Fruit fly (Drosophila melanogaster): Measurements from ENCODE around the gene Zmynd8.

The Zmynd8 gene

DNA sequence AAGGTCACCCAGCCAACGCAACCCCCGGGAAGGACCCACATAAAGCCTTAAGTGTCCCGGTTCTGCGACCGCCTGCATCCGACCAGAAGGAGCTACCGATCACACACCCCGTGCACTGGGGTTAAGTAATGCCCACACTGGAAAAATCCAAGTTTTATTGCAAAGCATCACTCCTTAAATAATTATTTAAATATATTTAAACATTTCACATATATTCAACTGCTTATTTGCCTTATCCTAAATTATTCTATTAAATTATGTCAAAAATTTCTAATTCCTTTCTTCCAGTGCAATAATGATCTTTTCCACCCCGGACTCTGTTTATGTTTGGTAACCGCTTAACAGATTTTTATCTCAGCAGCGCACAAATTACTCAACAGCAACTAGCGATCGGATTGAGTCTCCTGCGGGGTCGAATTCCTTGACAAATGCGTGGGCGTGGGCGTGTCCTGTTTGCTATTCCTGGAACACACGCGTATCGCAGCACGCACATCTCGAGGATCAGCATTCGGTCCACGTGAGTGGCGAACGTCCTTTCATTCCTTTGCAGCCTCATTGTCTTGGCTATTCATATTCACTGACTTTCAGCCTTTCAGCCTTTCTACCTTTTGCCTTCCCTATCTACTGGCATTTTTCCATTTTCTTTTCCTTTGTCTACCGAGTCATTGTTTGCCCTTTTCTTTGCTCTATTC, 35.4 kb downstream of the Zmynd8 start (continued):
- TF ChIP-seq tio (GFP tag; optimal IDR thresholded peaks at IDR 0.05) (peak; percentile 28), CG8089 (GFP tag; optimal IDR thresholded peaks at IDR 0.05) (no peak), Jarid2 (GFP tag; optimal IDR thresholded peaks at IDR 0.05) (no peak), Max (GFP tag; optimal IDR thresholded peaks at IDR 0.05) (no peak), NC2α (GFP tag; optimal IDR thresholded peaks at IDR 0.05) (no peak), Optix (GFP tag; IDR thresholded peaks at IDR 0.05) (no peak), cwo (GFP tag; optimal IDR thresholded peaks at IDR 0.05) (no peak), CG15479 (GFP tag; optimal IDR thresholded peaks at IDR 0.05) (peak; percentile 95), CG11504 (tag; optimal IDR thresholded peaks at IDR 0.05) (peak; percentile 12), CG12155 (GFP tag; optimal IDR thresholded peaks at IDR 0.05) (peak; percentile 23), salm (tag; optimal IDR thresholded peaks at IDR 0.05) (no peak), CG8944 (GFP tag; optimal IDR thresholded peaks at IDR 0.05) (no peak), crp (GFP tag; optimal IDR thresholded peaks at IDR 0.05) (no peak), CG8478 (optimal IDR thresholded peaks at IDR 0.05) (no peak), tgo (GFP tag; IDR thresholded peaks at IDR 0.05) (no peak; the same call in 2 of the 3 replicates), nerfin-1 (tag; optimal IDR thresholded peaks at IDR 0.05) (peak; percentile 36), D (optimal IDR thresholded peaks at IDR 0.05) (peak; percentile 84), D (GFP tag; optimal IDR thresholded peaks at IDR 0.05) (peak; percentile 49), klu (GFP tag; IDR thresholded peaks at IDR 0.05) (0 out of 2 replicates have a peak, but pooled peaks have one; percentile 34), CG11247 (GFP tag; IDR thresholded peaks at IDR 0.05) (no peak), HHEX (GFP tag; optimal IDR thresholded peaks at IDR 0.05) (no peak), Mrtf (GFP tag; IDR thresholded peaks at IDR 0.05) (no peak), CG7556 (GFP tag; optimal IDR thresholded peaks at IDR 0.05) (peak; percentile 48), lola (GFP tag; optimal IDR thresholded peaks at IDR 0.05) (peak in 1 of 3 experiments; percentile 85), her (GFP tag; optimal IDR thresholded peaks at IDR 0.05) (no peak), yki (optimal IDR thresholded peaks at IDR 0.05) (no peak), CG10366 (GFP tag; IDR thresholded peaks at IDR 0.05) (peak; percentile 16; the same call in 1 of the 2 replicates), CG5953 (GFP tag; IDR thresholded peaks at IDR 0.05) (no peak), grn (GFP tag; optimal IDR thresholded peaks at IDR 0.05) (peak; percentile 70), hth (optimal IDR thresholded peaks at IDR 0.05) (no peak), CG2889 (GFP tag; IDR thresholded peaks at IDR 0.05) (no peak), CG6854 (GFP tag; optimal IDR thresholded peaks at IDR 0.05) (no peak), bbx (GFP tag; IDR thresholded peaks at IDR 0.05; ENCODE audit: partially characterized antibody) (no peak), ash1 (GFP tag; optimal IDR thresholded peaks at IDR 0.05) (no peak), Blimp-1 (GFP tag; optimal IDR thresholded peaks at IDR 0.05) (no peak), Abd-B (GFP tag; optimal IDR thresholded peaks at IDR 0.05) (peak; percentile 25), ken (GFP tag; IDR thresholded peaks at IDR 0.05) (no peak), CG7372 (GFP tag; IDR thresholded peaks at IDR 0.05) (no peak), Nf-YC (tag; optimal IDR thresholded peaks at IDR 0.05) (no peak), usp (GFP tag; optimal IDR thresholded peaks at IDR 0.05) (no peak), CG7839 (tag; optimal IDR thresholded peaks at IDR 0.05) (peak; percentile 50), fru (optimal IDR thresholded peaks at IDR 0.05) (no peak), dmrt11E (tag; optimal IDR thresholded peaks at IDR 0.05) (peak; percentile 94), Hand (GFP tag; optimal IDR thresholded peaks at IDR 0.05) (no peak), CG8924 (tag; optimal IDR thresholded peaks at IDR 0.05) (peak; percentile 70), dati (GFP tag; IDR thresholded peaks at IDR 0.05) (no peak), CG3163 (GFP tag; optimal IDR thresholded peaks at IDR 0.05) (no peak), gt (GFP tag; IDR thresholded peaks at IDR 0.05) (peak; percentile 38; the same call in 1 of the 2 replicates), cas (GFP tag; IDR thresholded peaks at IDR 0.05) (no peak), az2 (GFP tag; optimal IDR thresholded peaks at IDR 0.05) (peak; percentile 37), scrt (GFP tag; optimal IDR thresholded peaks at IDR 0.05) (no peak)

All from whole organism, embryonic.